Worm (Caenorhabditis elegans): ENCODE measurements around the gene plc-2.

plc-2 gene

ce11 chrV:15189567-15189966, 2.8 kb upstream of the plc-2 start, which contains the start of gene cyn-3:
TSS of gene cyn-3 (plus strand) at chrV:15189927.
- TF ChIP-seq unc-62 (GFP tag; optimal IDR thresholded peaks at IDR 0.05) (no peak), peb-1 (tag; optimal IDR thresholded peaks at IDR 0.05) (no peak), nhr-25 (tag; optimal IDR thresholded peaks at IDR 0.05) (peak; percentile 93), snpc-4 (tag; optimal IDR thresholded peaks at IDR 0.05) (peak; percentile 87), aly-2 (tag; optimal IDR thresholded peaks at IDR 0.05) (no peak), sma-9 (GFP tag; optimal IDR thresholded peaks at IDR 0.05) (peak; percentile 90), sma-9 (tag; optimal IDR thresholded peaks at IDR 0.05) (no peak), C34F6.9 (tag; optimal IDR thresholded peaks at IDR 0.05) (peak; percentile 93), skn-1 (tag; optimal IDR thresholded peaks at IDR 0.05) (no peak), nhr-21 (tag; optimal IDR thresholded peaks at IDR 0.05) (peak; percentile 85), nhr-6 (tag; optimal IDR thresholded peaks at IDR 0.05) (no peak), elt-1 (tag; optimal IDR thresholded peaks at IDR 0.05) (no peak), nhr-129 (tag; optimal IDR thresholded peaks at IDR 0.05) (peak; percentile 89), ama-1 (optimal IDR thresholded peaks at IDR 0.05) (peak; percentile 85), ztf-11 (tag; optimal IDR thresholded peaks at IDR 0.05) (no peak), lin-13 (GFP tag; optimal IDR thresholded peaks at IDR 0.05) (peak; percentile 93), blmp-1 (tag; optimal IDR thresholded peaks at IDR 0.05; ENCODE audit: insufficient read depth) (peak; percentile 78), lin-11 (tag; optimal IDR thresholded peaks at IDR 0.05) (peak; percentile 91), gmeb-1 (tag; optimal IDR thresholded peaks at IDR 0.05) (peak; percentile 99), nhr-12 (tag; optimal IDR thresholded peaks at IDR 0.05) (no peak), ceh-16 (tag; optimal IDR thresholded peaks at IDR 0.05) (peak; percentile 59), mbf-1 (tag; optimal IDR thresholded peaks at IDR 0.05) (no peak), unc-55 (GFP tag; optimal IDR thresholded peaks at IDR 0.05) (peak; percentile 97), lsy-2 (tag; optimal IDR thresholded peaks at IDR 0.05) (peak; percentile 82 to 93), zag-1 (tag; optimal IDR thresholded peaks at IDR 0.05) (peak; percentile 46), nhr-10 (tag; optimal IDR thresholded peaks at IDR 0.05) (no peak), sma-3 (GFP tag; optimal IDR thresholded peaks at IDR 0.05) (peak; percentile 87), ZK546.5 (tag; optimal IDR thresholded peaks at IDR 0.05) (peak; percentile 30), nhr-11 (tag; optimal IDR thresholded peaks at IDR 0.05) (no peak), F13H6.1 (tag; optimal IDR thresholded peaks at IDR 0.05) (peak; percentile 85), alr-1 (tag; optimal IDR thresholded peaks at IDR 0.05) (no peak), nhr-77 (tag; optimal IDR thresholded peaks at IDR 0.05) (peak; percentile 54), sem-4 (tag; optimal IDR thresholded peaks at IDR 0.05) (peak; percentile 92), R02D3.7 (tag; optimal IDR thresholded peaks at IDR 0.05) (peak; percentile 41), ztf-1 (GFP tag; conservative IDR thresholded peaks at IDR 0.05) (no peak), ztf-4 (tag; optimal IDR thresholded peaks at IDR 0.05) (peak; percentile 73), nhr-237 (tag; optimal IDR thresholded peaks at IDR 0.05) (no peak), crh-2 (tag; optimal IDR thresholded peaks at IDR 0.05) (peak; percentile 96), ceh-82 (tag; optimal IDR thresholded peaks at IDR 0.05) (peak; percentile 38), fos-1 (tag; optimal IDR thresholded peaks at IDR 0.05) (peak; percentile 76), lin-39 (tag; optimal IDR thresholded peaks at IDR 0.05) (no peak), egl-27 (tag; optimal IDR thresholded peaks at IDR 0.05) (peak; percentile 31), mab-5 (tag; optimal IDR thresholded peaks at IDR 0.05) (peak; percentile 81), nhr-23 (tag; optimal IDR thresholded peaks at IDR 0.05) (no peak)

DNA sequence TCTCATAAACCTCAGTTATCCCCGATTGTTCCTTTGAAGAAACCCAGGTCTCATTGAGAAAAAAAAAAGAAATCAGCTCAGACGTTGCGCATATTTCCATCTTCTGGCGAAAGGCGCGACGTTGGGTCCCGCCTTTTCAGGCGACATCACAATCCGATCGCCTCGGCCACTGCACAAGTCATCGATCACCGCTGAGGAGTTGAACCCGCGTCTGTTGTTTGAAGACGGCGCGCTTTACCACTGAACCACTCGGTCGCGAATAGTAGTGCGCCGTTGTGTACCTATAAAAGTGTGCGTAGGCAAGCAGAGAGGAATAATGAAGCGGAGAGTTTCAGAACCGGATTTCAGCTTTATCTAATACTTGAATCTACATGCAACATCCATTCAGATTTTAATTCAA, 1.5 kb upstream of the plc-2 start, which contains the start of gene Y75B12B.11:
Y75B12B.11 (plus strand) TSS at position 394 of the 400 bp plus-strand sequence.
- TF ChIP-seq elt-3 (tag; optimal IDR thresholded peaks at IDR 0.05) (no peak), zag-1 (tag; optimal IDR thresholded peaks at IDR 0.05) (no peak), nhr-21 (tag; optimal IDR thresholded peaks at IDR 0.05) (peak; percentile 81), sem-4 (tag; optimal IDR thresholded peaks at IDR 0.05) (peak; percentile 75), ztf-11 (tag; optimal IDR thresholded peaks at IDR 0.05) (no peak), R02D3.7 (tag; optimal IDR thresholded peaks at IDR 0.05) (no peak), fos-1 (tag; optimal IDR thresholded peaks at IDR 0.05) (peak; percentile 67), sma-3 (GFP tag; optimal IDR thresholded peaks at IDR 0.05) (peak; percentile 80), mab-5 (tag; optimal IDR thresholded peaks at IDR 0.05) (peak; percentile 2), ZK546.5 (tag; optimal IDR thresholded peaks at IDR 0.05) (no peak), skn-1 (tag; optimal IDR thresholded peaks at IDR 0.05) (no peak), lin-13 (GFP tag; optimal IDR thresholded peaks at IDR 0.05) (peak; percentile 76), C34F6.9 (tag; optimal IDR thresholded peaks at IDR 0.05) (peak; percentile 62), nhr-237 (tag; optimal IDR thresholded peaks at IDR 0.05) (no peak), unc-55 (GFP tag; optimal IDR thresholded peaks at IDR 0.05) (peak; percentile 73), F13H6.1 (tag; optimal IDR thresholded peaks at IDR 0.05) (peak; percentile 69), nhr-10 (tag; optimal IDR thresholded peaks at IDR 0.05) (no peak), elt-1 (tag; optimal IDR thresholded peaks at IDR 0.05) (no peak), nhr-23 (tag; optimal IDR thresholded peaks at IDR 0.05) (no peak), egl-27 (tag; optimal IDR thresholded peaks at IDR 0.05) (peak; percentile 56), ceh-82 (tag; optimal IDR thresholded peaks at IDR 0.05) (no peak), ztf-1 (GFP tag; conservative IDR thresholded peaks at IDR 0.05) (no peak), sma-9 (GFP tag; optimal IDR thresholded peaks at IDR 0.05) (peak; percentile 83), sma-9 (tag; optimal IDR thresholded peaks at IDR 0.05) (no peak), mdl-1 (tag; optimal IDR thresholded peaks at IDR 0.05) (no peak), nhr-129 (tag; optimal IDR thresholded peaks at IDR 0.05) (peak; percentile 88), gmeb-1 (tag; optimal IDR thresholded peaks at IDR 0.05) (peak; percentile 76), dmd-4 (tag; optimal IDR thresholded peaks at IDR 0.05) (no peak), aly-2 (tag; optimal IDR thresholded peaks at IDR 0.05) (no peak), nhr-6 (tag; optimal IDR thresholded peaks at IDR 0.05) (no peak), lin-11 (tag; optimal IDR thresholded peaks at IDR 0.05) (peak; percentile 66), peb-1 (tag; optimal IDR thresholded peaks at IDR 0.05) (no peak), unc-62 (GFP tag; optimal IDR thresholded peaks at IDR 0.05) (no peak), lsy-2 (tag; optimal IDR thresholded peaks at IDR 0.05) (peak; percentile 25 to 63), nhr-77 (tag; optimal IDR thresholded peaks at IDR 0.05) (no peak), nhr-25 (tag; optimal IDR thresholded peaks at IDR 0.05) (no peak), ama-1 (optimal IDR thresholded peaks at IDR 0.05) (peak; percentile 89), ztf-4 (tag; optimal IDR thresholded peaks at IDR 0.05) (peak; percentile 70), mbf-1 (tag; optimal IDR thresholded peaks at IDR 0.05) (no peak), snpc-4 (tag; optimal IDR thresholded peaks at IDR 0.05) (peak; percentile 55), blmp-1 (tag; optimal IDR thresholded peaks at IDR 0.05; ENCODE audit: insufficient read depth) (peak; percentile 32), ceh-16 (tag; optimal IDR thresholded peaks at IDR 0.05) (peak; percentile 33)

All from whole organism, L2 larva.